Worm (Caenorhabditis elegans) whole organism, young adult: ENCODE data around the gene str-162.

Source experiments
- C17E4.6 ChIP-seq: fragments of 200-800 bp; sonication (Bioruptor generic); IDR thresholded peaks from 2 replicates; pipeline ENCODE4 v1.3.6; 2022; ENCODE audit warnings: missing genetic modification reagents, missing genetic modification characterization, missing compliant biosample characterization
- F10E7.11 ChIP-seq: sonication (generic microtip); optimal IDR thresholded peaks from 2 replicates; lab custom pipeline; 2017; ENCODE audit warnings: mild to moderate bottlenecking, missing genetic modification characterization, moderate library complexity, missing compliant biosample characterization
- F39B2.1 ChIP-seq: fragments of 200-800 bp; sonication (Bioruptor generic); IDR thresholded peaks from 2 replicates; pipeline ENCODE4 v1.3.6; 2022; ENCODE audit warnings: missing genetic modification reagents, missing genetic modification characterization, missing compliant biosample characterization
- F55B11.4 ChIP-seq: sonication (generic microtip); optimal IDR thresholded peaks from 2 replicates; lab custom pipeline; 2016; ENCODE audit warnings: missing compliant biosample characterization, missing genetic modification characterization, borderline replicate concordance; ENCODE audit not compliant: insufficient read depth
- K12H6.12 ChIP-seq: fragments of 200-800 bp; sonication (Bioruptor generic); optimal IDR thresholded peaks from 2 replicates; lab custom pipeline; 2018; ENCODE audit warnings: mild to moderate bottlenecking, missing genetic modification characterization, missing compliant biosample characterization
- T07F8.4 ChIP-seq: sonication (generic microtip); optimal IDR thresholded peaks from 2 replicates; lab custom pipeline; 2016; ENCODE audit warnings: mild to moderate bottlenecking, missing genetic modification characterization, moderate library complexity, missing compliant biosample characterization
- T26A5.8 ChIP-seq: sonication (generic microtip); optimal IDR thresholded peaks from 2 replicates; lab custom pipeline; 2016; ENCODE audit warnings: missing genetic modification characterization, missing compliant biosample characterization
- Y53F4B.3 ChIP-seq: fragments of 200-800 bp; sonication (Bioruptor generic); IDR thresholded peaks from 2 replicates; pipeline ENCODE4 v1.3.6; 2022; ENCODE audit warnings: missing genetic modification reagents, missing genetic modification characterization, missing compliant biosample characterization
- Y53G8AR.9 ChIP-seq: fragments of 200-800 bp; sonication (Bioruptor generic); conservative IDR thresholded peaks from 2 replicates; pipeline ENCODE4 v1.3.6; 2022; ENCODE audit warnings: missing genetic modification reagents, missing genetic modification characterization, missing compliant biosample characterization
- akir-1 ChIP-seq: fragments of 200-800 bp; sonication (Bioruptor generic); optimal IDR thresholded peaks from 2 replicates; lab custom pipeline; 2018; ENCODE audit warnings: mild to moderate bottlenecking, missing genetic modification characterization, moderate library complexity, missing compliant biosample characterization
- ama-1 ChIP-seq, 3 experiments: fragments of 150-350 bp in 1 of 3; sonication (generic microtip) in 2 of 3; optimal IDR thresholded peaks; 2 replicates each; lab custom pipeline; 2014 to 2018; ENCODE audit warnings: missing biosample characterization in 2 of 3, missing genetic modification characterization in 2 of 3, missing genetic modification reagents in 2 of 3
- atf-7 ChIP-seq: sonication (generic microtip); optimal IDR thresholded peaks from 2 replicates; lab custom pipeline; 2017; ENCODE audit warnings: mild to moderate bottlenecking, missing genetic modification characterization, missing compliant biosample characterization
- attf-5 ChIP-seq: fragments of 200-800 bp; sonication (Bioruptor generic); optimal IDR thresholded peaks from 2 replicates; lab custom pipeline; 2018; ENCODE audit warnings: mild to moderate bottlenecking, missing genetic modification characterization, missing compliant biosample characterization
- attf-6 ChIP-seq: fragments of 200-800 bp; sonication (Bioruptor generic); IDR thresholded peaks from 2 replicates; pipeline ENCODE4 v1.3.6; 2022; ENCODE audit warnings: missing genetic modification reagents, missing genetic modification characterization, missing compliant biosample characterization
- bed-1 ChIP-seq: fragments of 200-800 bp; sonication (Bioruptor generic); IDR thresholded peaks from 2 replicates; pipeline ENCODE4 v1.3.6; 2022; ENCODE audit warnings: missing genetic modification reagents, missing genetic modification characterization, missing compliant biosample characterization
- bed-2 ChIP-seq: fragments of 200-800 bp; sonication (Bioruptor generic); IDR thresholded peaks from 2 replicates; pipeline ENCODE4 v1.3.6; 2022; ENCODE audit warnings: missing genetic modification reagents, missing genetic modification characterization, missing compliant biosample characterization
- cebp-1 ChIP-seq, 2 experiments: fragments of 200-800 bp in 1 of 2; sonication (Bioruptor generic) in 1 of 2; sonication (generic microtip) in 1 of 2; IDR thresholded peaks in 1 of 2; optimal IDR thresholded peaks in 1 of 2; 2 replicates each; pipeline versions ENCODE4 v1.3.6 to Lab custom; 2017 to 2022; ENCODE audit warnings: missing compliant biosample characterization in 2 of 2, missing genetic modification characterization in 2 of 2, mild to moderate bottlenecking in 1 of 2, missing genetic modification reagents in 1 of 2, moderate library complexity in 1 of 2
- ceh-100 ChIP-seq: fragments of 200-800 bp; sonication (Bioruptor generic); IDR thresholded peaks from 2 replicates; pipeline ENCODE4 v1.3.6; 2022; ENCODE audit warnings: missing genetic modification reagents, missing genetic modification characterization, missing compliant biosample characterization
- ceh-40 ChIP-seq: fragments of 200-800 bp; sonication (Bioruptor generic); IDR thresholded peaks from 2 replicates; pipeline ENCODE4 v1.3.6; 2022; ENCODE audit warnings: missing genetic modification characterization, missing compliant biosample characterization
- ceh-58 ChIP-seq: fragments of 200-800 bp; sonication (Bioruptor generic); IDR thresholded peaks from 2 replicates; pipeline ENCODE4 v1.3.6; 2022; ENCODE audit warnings: missing genetic modification characterization, missing compliant biosample characterization
- dox-1 ChIP-seq: fragments of 200-800 bp; sonication (Bioruptor generic); IDR thresholded peaks from 2 replicates; pipeline ENCODE4 v1.3.6; 2022; ENCODE audit warnings: missing genetic modification reagents, missing genetic modification characterization, missing compliant biosample characterization
- dpl-1 ChIP-seq: fragments of 150-350 bp; optimal IDR thresholded peaks from 2 replicates; lab custom pipeline; 2014; ENCODE audit warnings: missing biosample characterization, missing genetic modification reagents, missing genetic modification characterization
- efl-1 ChIP-seq: fragments of 150-350 bp; optimal IDR thresholded peaks from 2 replicates; lab custom pipeline; 2014; ENCODE audit warnings: missing biosample characterization, missing genetic modification reagents, missing genetic modification characterization
- egrh-3 ChIP-seq: fragments of 200-800 bp; sonication (Bioruptor generic); IDR thresholded peaks from 2 replicates; pipeline ENCODE4 v1.3.6; 2022; ENCODE audit warnings: missing genetic modification reagents, missing genetic modification characterization, missing compliant biosample characterization
- ekl-4 ChIP-seq: fragments of 200-800 bp; sonication (Bioruptor generic); IDR thresholded peaks from 2 replicates; pipeline ENCODE4 v1.3.6; 2022; ENCODE audit warnings: missing genetic modification reagents, missing genetic modification characterization, missing compliant biosample characterization
- hmg-1.2 ChIP-seq: fragments of 200-800 bp; sonication (Bioruptor generic); IDR thresholded peaks from 2 replicates; pipeline ENCODE4 v1.3.6; 2022; ENCODE audit warnings: missing genetic modification reagents, missing genetic modification characterization, missing compliant biosample characterization
- lag-1 ChIP-seq: fragments of 200-800 bp; sonication (Bioruptor generic); IDR thresholded peaks from 2 replicates; pipeline ENCODE4 v1.3.6; 2022; ENCODE audit warnings: missing genetic modification reagents, missing genetic modification characterization, missing compliant biosample characterization
- let-526 ChIP-seq: fragments of 200-800 bp; sonication (Bioruptor generic); IDR thresholded peaks from 2 replicates; pipeline ENCODE4 v1.3.6; 2022; ENCODE audit warnings: missing genetic modification reagents, missing genetic modification characterization, missing compliant biosample characterization
- lin-26 ChIP-seq: fragments of 200-800 bp; sonication (Bioruptor generic); IDR thresholded peaks from 2 replicates; pipeline ENCODE4 v1.3.6; 2022; ENCODE audit warnings: missing genetic modification reagents, missing genetic modification characterization, missing compliant biosample characterization
- lir-1 ChIP-seq: fragments of 200-800 bp; sonication (Bioruptor generic); conservative IDR thresholded peaks from 2 replicates; pipeline ENCODE4 v1.3.6; 2022; ENCODE audit warnings: missing genetic modification reagents, missing genetic modification characterization, missing compliant biosample characterization
- madf-3 ChIP-seq: fragments of 200-800 bp; sonication (Bioruptor generic); IDR thresholded peaks from 2 replicates; pipeline ENCODE4 v1.3.6; 2022; ENCODE audit warnings: missing genetic modification reagents, missing genetic modification characterization, missing compliant biosample characterization
- madf-8 ChIP-seq: fragments of 200-800 bp; sonication (Bioruptor generic); conservative IDR thresholded peaks from 2 replicates; pipeline ENCODE4 v1.3.6; 2022; ENCODE audit warnings: missing genetic modification reagents, missing genetic modification characterization, missing compliant biosample characterization
- mcd-1 ChIP-seq: fragments of 200-800 bp; sonication (Bioruptor generic); IDR thresholded peaks from 2 replicates; pipeline ENCODE4 v1.3.6; 2022; ENCODE audit warnings: missing genetic modification reagents, missing genetic modification characterization, missing compliant biosample characterization
- nfyb-1 ChIP-seq: fragments of 200-800 bp; sonication (Bioruptor generic); IDR thresholded peaks from 2 replicates; pipeline ENCODE4 v1.3.6; 2022; ENCODE audit warnings: missing genetic modification reagents, missing genetic modification characterization, missing compliant biosample characterization
- nhr-120 ChIP-seq: fragments of 200-800 bp; sonication (Bioruptor generic); IDR thresholded peaks from 2 replicates; pipeline ENCODE4 v1.3.6; 2022; ENCODE audit warnings: missing genetic modification characterization, missing compliant biosample characterization
- nhr-90 ChIP-seq: sonication (generic microtip); optimal IDR thresholded peaks from 2 replicates; lab custom pipeline; 2016; ENCODE audit warnings: missing genotype, mild to moderate bottlenecking, missing genetic modification characterization, missing compliant biosample characterization
- pbrm-1 ChIP-seq: fragments of 200-800 bp; sonication (Bioruptor generic); IDR thresholded peaks from 2 replicates; pipeline ENCODE4 v1.3.6; 2022; ENCODE audit warnings: missing genetic modification reagents, missing genetic modification characterization, missing compliant biosample characterization
- rcor-1 ChIP-seq: fragments of 200-800 bp; sonication (Bioruptor generic); IDR thresholded peaks from 2 replicates; pipeline ENCODE4 v1.3.6; 2022; ENCODE audit warnings: missing genetic modification reagents, missing genetic modification characterization, missing compliant biosample characterization
- snpc-1.1 ChIP-seq: sonication (generic microtip); optimal IDR thresholded peaks from 2 replicates; lab custom pipeline; 2017; ENCODE audit warnings: missing genetic modification characterization, mild to moderate bottlenecking, missing compliant biosample characterization, antibody characterized with exemption, moderate library complexity, missing genotype, missing genetic modification reagents; ENCODE audit not compliant: insufficient read depth
- snpc-3.4 ChIP-seq: sonication (generic microtip); optimal IDR thresholded peaks from 2 replicates; lab custom pipeline; 2017; ENCODE audit warnings: missing genetic modification characterization, mild to moderate bottlenecking, missing compliant biosample characterization, antibody characterized with exemption, moderate library complexity, missing genotype, missing genetic modification reagents
- somi-1 ChIP-seq: fragments of 200-800 bp; sonication (Bioruptor generic); optimal IDR thresholded peaks from 2 replicates; lab custom pipeline; 2018; ENCODE audit warnings: mild to moderate bottlenecking, missing genetic modification characterization, missing compliant biosample characterization
- tbx-9 ChIP-seq: sonication (generic microtip); optimal IDR thresholded peaks from 2 replicates; lab custom pipeline; 2016; ENCODE audit warnings: borderline replicate concordance, missing genetic modification characterization, inconsistent platforms, missing compliant biosample characterization
- unc-62 ChIP-seq: fragments of 150-350 bp; optimal IDR thresholded peaks from 2 replicates; lab custom pipeline; 2014; ENCODE audit warnings: missing biosample characterization, missing genetic modification reagents, missing genetic modification characterization
- xnd-1 ChIP-seq: sonication (generic microtip); optimal IDR thresholded peaks from 2 replicates; lab custom pipeline; 2016; ENCODE audit warnings: missing genotype, missing genetic modification reagents, missing genetic modification characterization, missing compliant biosample characterization
- zfh-2 ChIP-seq: fragments of 200-800 bp; sonication (Bioruptor generic); conservative IDR thresholded peaks from 2 replicates; pipeline ENCODE4 v1.3.6; 2022; ENCODE audit warnings: missing genetic modification reagents, missing genetic modification characterization, missing compliant biosample characterization
- zim-3 ChIP-seq: sonication (generic microtip); optimal IDR thresholded peaks from 2 replicates; lab custom pipeline; 2017; ENCODE audit warnings: mild to moderate bottlenecking, missing genetic modification characterization, moderate library complexity, missing compliant biosample characterization
- ztf-18 ChIP-seq: sonication (generic microtip); optimal IDR thresholded peaks from 2 replicates; lab custom pipeline; 2016; ENCODE audit warnings: missing genotype, mild to moderate bottlenecking, missing genetic modification characterization, missing compliant biosample characterization
- ztf-25 ChIP-seq: fragments of 200-800 bp; sonication (Bioruptor generic); IDR thresholded peaks from 2 replicates; pipeline ENCODE4 v1.3.6; 2022; ENCODE audit warnings: missing genetic modification reagents, missing genetic modification characterization, missing compliant biosample characterization

The str-162 gene

DNA sequence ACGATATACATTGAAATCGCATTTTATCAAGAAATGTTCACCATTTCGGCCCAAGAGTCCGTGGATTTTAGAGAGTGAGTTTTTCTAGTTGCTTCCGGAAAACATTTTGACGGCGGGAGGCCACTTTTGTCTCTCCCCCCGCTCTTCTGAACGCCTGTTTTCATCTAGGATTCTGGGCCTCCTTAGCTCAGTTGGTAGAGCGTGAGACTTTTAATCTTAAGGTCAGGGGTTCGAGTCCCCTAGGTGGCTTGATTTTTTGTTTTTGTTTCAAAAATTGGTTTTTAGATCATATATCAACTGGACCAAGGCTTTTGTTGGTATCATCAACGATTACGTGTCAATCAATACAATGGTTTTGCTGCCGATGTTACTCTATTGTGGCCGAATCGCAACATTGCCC is 46.6 kb downstream of the str-162 start (continued):
- TF ChIP-seq ceh-40 (GFP tag; lab: Robert Waterston, UW): no peak
- TF ChIP-seq tbx-9 (tag; lab: Kevin White, UChicago): no peak
- no peak for TF ChIP-seq unc-62
- TF ChIP-seq Y53G8AR.9 (GFP tag; lab: Robert Waterston, UW): no peak
- TF ChIP-seq dpl-1 (GFP tag; lab: Kevin White, UChicago): no peak
- TF ChIP-seq madf-8 (GFP tag; lab: Robert Waterston, UW): no peak
- peak; percentile 8 for TF ChIP-seq somi-1 (GFP tag; lab: Kevin White, UChicago)
- TF ChIP-seq ztf-25 (GFP tag; lab: Robert Waterston, UW): peak; percentile 93
- TF ChIP-seq efl-1: no peak
- TF ChIP-seq ama-1 (optimal IDR thresholded peaks at IDR 0.05; lab: Kevin White, UChicago): no peak
- TF ChIP-seq ama-1 (GFP tag; optimal IDR thresholded peaks at IDR 0.05; lab: Kevin White, UChicago): no peak
- peak; percentile 65; the same call in 1 of the 2 replicates for TF ChIP-seq madf-3 (GFP tag; lab: Robert Waterston, UW)
- no peak for TF ChIP-seq F55B11.4 (tag; lab: Kevin White, UChicago)
- TF ChIP-seq zfh-2 (GFP tag; lab: Robert Waterston, UW): no peak
- TF ChIP-seq hmg-1.2: peak; percentile 66; the same call in 1 of the 2 replicates
- TF ChIP-seq nhr-120: 0 out of 2 replicates have a peak, but pooled peaks have one; percentile 60
- TF ChIP-seq bed-2 (GFP tag; lab: Robert Waterston, UW): 0 out of 2 replicates have a peak, but pooled peaks have one; percentile 22
- no peak for TF ChIP-seq atf-7 (tag; lab: Kevin White, UChicago)
- peak; percentile 56; the same call in 1 of the 2 replicates for TF ChIP-seq ceh-100
- TF ChIP-seq attf-6 (GFP tag; lab: Robert Waterston, UW): peak; percentile 86
- TF ChIP-seq nhr-90 (tag; lab: Kevin White, UChicago): peak; percentile 88
- TF ChIP-seq K12H6.12: peak; percentile 28
- no peak; the same call in none of the 2 replicates for TF ChIP-seq pbrm-1 (GFP tag; lab: Robert Waterston, UW)
- TF ChIP-seq lir-1 (GFP tag; lab: Robert Waterston, UW): no peak
- no peak for TF ChIP-seq let-526 (GFP tag; lab: Robert Waterston, UW)
- no peak for TF ChIP-seq lag-1
- peak; percentile 98 for TF ChIP-seq lin-26
- TF ChIP-seq F39B2.1 (GFP tag; lab: Robert Waterston, UW): no peak
- TF ChIP-seq T07F8.4 (tag; lab: Kevin White, UChicago): peak; percentile 49
- TF ChIP-seq F10E7.11: peak; percentile 44
- no peak for TF ChIP-seq xnd-1 (tag; lab: Kevin White, UChicago)
- no peak; the same call in 1 of the 2 replicates for TF ChIP-seq dox-1 (GFP tag; lab: Robert Waterston, UW)
- peak; percentile 51; the same call in 1 of the 2 replicates for TF ChIP-seq ekl-4
- peak; percentile 37 for TF ChIP-seq attf-5 (GFP tag; lab: Kevin White, UChicago)
- TF ChIP-seq nfyb-1: peak; percentile 87
- TF ChIP-seq egrh-3 (GFP tag; lab: Robert Waterston, UW): peak; percentile 46
- no peak for TF ChIP-seq Y53F4B.3 (GFP tag; lab: Robert Waterston, UW)
- no peak for TF ChIP-seq akir-1 (GFP tag; lab: Kevin White, UChicago)
- TF ChIP-seq ztf-18 (tag; lab: Kevin White, UChicago): peak; percentile 71
- TF ChIP-seq bed-1 (GFP tag; lab: Robert Waterston, UW): no peak
- TF ChIP-seq T26A5.8: no peak
- no peak for TF ChIP-seq C17E4.6
- TF ChIP-seq snpc-1.1 (tag; lab: Kevin White, UChicago): peak; percentile 34
- TF ChIP-seq cebp-1 (GFP tag; IDR thresholded peaks at IDR 0.05; lab: Robert Waterston, UW): no peak
- TF ChIP-seq cebp-1 (tag; optimal IDR thresholded peaks at IDR 0.05; lab: Kevin White, UChicago): no peak
- no peak; the same call in 1 of the 2 replicates for TF ChIP-seq rcor-1 (GFP tag; lab: Robert Waterston, UW)
- TF ChIP-seq mcd-1 (GFP tag; lab: Robert Waterston, UW): no peak
- TF ChIP-seq zim-3 (tag; lab: Kevin White, UChicago): peak; percentile 16
- peak; percentile 12 for TF ChIP-seq snpc-3.4
- TF ChIP-seq ceh-58 (GFP tag; lab: Robert Waterston, UW): no peak
